Worm (Caenorhabditis elegans) whole organism, midembryonic: ENCODE results near the gene F10E9.7.
A peak's percentile ranks its signal among the peaks of the same experiment; 100 is the strongest.

ENCODE experiments used
- T22C8.4 ChIP-seq: fragments of 200-800 bp; sonication (Bioruptor generic); IDR thresholded peaks from 2 replicates; pipeline ENCODE4 v1.3.6; 2022; ENCODE audit warnings: missing genetic modification characterization, missing compliant biosample characterization
- cog-1 ChIP-seq: sonication (generic microtip); optimal IDR thresholded peaks from 2 replicates; lab custom pipeline; 2016; ENCODE audit warnings: missing genetic modification characterization, missing compliant biosample characterization
- flt-1 ChIP-seq: fragments of 200-800 bp; sonication (Bioruptor generic); IDR thresholded peaks from 2 replicates; pipeline ENCODE4 v1.3.6; 2022; ENCODE audit warnings: missing genetic modification characterization, missing compliant biosample characterization
- klf-2 ChIP-seq: fragments of 200-800 bp; sonication (Bioruptor generic); conservative IDR thresholded peaks from 2 replicates; pipeline ENCODE4 v1.3.6; 2022; ENCODE audit warnings: missing genetic modification reagents, missing genetic modification characterization, missing compliant biosample characterization
- med-1 ChIP-seq: sonication (generic microtip); optimal IDR thresholded peaks from 2 replicates; lab custom pipeline; 2017; ENCODE audit warnings: missing genetic modification characterization, mild to moderate bottlenecking, missing compliant biosample characterization, antibody characterized with exemption, missing genetic modification reagents; ENCODE audit not compliant: insufficient read depth
- ref-1 ChIP-seq: fragments of 200-800 bp; sonication (Bioruptor generic); conservative IDR thresholded peaks from 2 replicates; pipeline ENCODE4 v1.3.6; 2022; ENCODE audit warnings: missing genetic modification reagents, missing genetic modification characterization, missing compliant biosample characterization
- tab-1 ChIP-seq: fragments of 200-800 bp; sonication (Bioruptor generic); IDR thresholded peaks from 2 replicates; pipeline ENCODE4 v1.3.6; 2022; ENCODE audit warnings: missing genetic modification characterization, missing compliant biosample characterization
- ztf-23 ChIP-seq: fragments of 200-800 bp; sonication (Bioruptor generic); IDR thresholded peaks from 2 replicates; pipeline ENCODE4 v1.3.6; 2022; ENCODE audit warnings: missing genetic modification reagents, missing genetic modification characterization, missing compliant biosample characterization
- ztf-29 ChIP-seq: fragments of 200-800 bp; sonication (Bioruptor generic); IDR thresholded peaks from 2 replicates; pipeline ENCODE4 v1.3.6; 2022; ENCODE audit warnings: missing genetic modification reagents, missing genetic modification characterization, missing compliant biosample characterization

ce11 chrIII:8299078-8299587 lies 8.1 kb downstream of the F10E9.7 start:
- TF ChIP-seq ztf-23 (GFP tag; lab: Robert Waterston, UW) (no peak), tab-1 (GFP tag; lab: Robert Waterston, UW) (0 out of 2 replicates have a peak, but pooled peaks have one; percentile 66), klf-2 (no peak), cog-1 (tag; lab: Kevin White, UChicago) (no peak), ztf-29 (GFP tag; lab: Robert Waterston, UW) (no peak), T22C8.4 (no peak), ref-1 (GFP tag; lab: Robert Waterston, UW) (no peak), med-1 (GFP tag; lab: Kevin White, UChicago) (no peak), flt-1 (GFP tag; lab: Robert Waterston, UW) (no peak)
